Worm (Caenorhabditis elegans): ENCODE results near the gene fbxb-88.

The fbxb-88 gene

ce11 chrII:4858906-4859411, 31.3 kb upstream of the fbxb-88 start:
- TF ChIP-seq zfp-3 (GFP tag; conservative IDR thresholded peaks at IDR 0.05) (0 out of 2 replicates have a peak, but pooled peaks have one; percentile 29), daf-16 (GFP tag; optimal IDR thresholded peaks at IDR 0.05) (no peak), daf-16 (tag; optimal IDR thresholded peaks at IDR 0.05) (peak; percentile 1), mxl-2 (GFP tag; conservative IDR thresholded peaks at IDR 0.05) (no peak), pha-4 (GFP tag; IDR thresholded peaks at IDR 0.05) (no peak), pha-4 (tag; optimal IDR thresholded peaks at IDR 0.05) (no peak), dpl-1 (GFP tag; optimal IDR thresholded peaks at IDR 0.05) (peak; percentile 20), aha-1 (tag) (peak; percentile 95), ZK337.2 (GFP tag; IDR thresholded peaks at IDR 0.05) (no peak), duxl-1 (tag; optimal IDR thresholded peaks at IDR 0.05; ENCODE audit: poor library complexity) (peak; percentile 38), T20F7.1 (GFP tag; optimal IDR thresholded peaks at IDR 0.05) (no peak), skn-1 (tag; optimal IDR thresholded peaks at IDR 0.05) (no peak), ama-1 (optimal IDR thresholded peaks at IDR 0.05) (peak; percentile 71), ztf-11 (tag; optimal IDR thresholded peaks at IDR 0.05) (no peak), daf-19 (GFP tag; conservative IDR thresholded peaks at IDR 0.05) (no peak), spr-1 (tag; optimal IDR thresholded peaks at IDR 0.05) (no peak), ctbp-1 (GFP tag; IDR thresholded peaks at IDR 0.05) (no peak), Y105C5A.15 (GFP tag; IDR thresholded peaks at IDR 0.05) (no peak)

- TF ChIP-seq dmd-9 (GFP tag; IDR thresholded peaks at IDR 0.05) = no peak
- no peak for TF ChIP-seq sdz-12 (GFP tag; optimal IDR thresholded peaks at IDR 0.05)
- TF ChIP-seq fos-1 (tag; optimal IDR thresholded peaks at IDR 0.05) = no peak
- peak; percentile 30; the same call in 1 of the 2 replicates for TF ChIP-seq pha-4 (GFP tag; IDR thresholded peaks at IDR 0.05)
- no peak for TF ChIP-seq pha-4 (tag; optimal IDR thresholded peaks at IDR 0.05)
- no peak for TF ChIP-seq dmd-8 (GFP tag; IDR thresholded peaks at IDR 0.05)
- TF ChIP-seq ces-1 (GFP tag; optimal IDR thresholded peaks at IDR 0.05) = no peak
- TF ChIP-seq aly-2 (tag; optimal IDR thresholded peaks at IDR 0.05) = no peak
- TF ChIP-seq php-3 (GFP tag; IDR thresholded peaks at IDR 0.05) = 0 out of 2 replicates have a peak, but pooled peaks have one; percentile 6
- TF ChIP-seq lim-7 (GFP tag; IDR thresholded peaks at IDR 0.05) = no peak
- peak; percentile 67 for TF ChIP-seq set-16 (GFP tag; IDR thresholded peaks at IDR 0.05)
- TF ChIP-seq ama-1 (optimal IDR thresholded peaks at IDR 0.05) = peak; percentile 25
- peak; percentile 35; the same call in 1 of the 2 replicates for TF ChIP-seq lin-38 (GFP tag; IDR thresholded peaks at IDR 0.05)
- TF ChIP-seq aha-1 (tag) = no peak
- TF ChIP-seq Y48G9A.11 (GFP tag; IDR thresholded peaks at IDR 0.05) = 0 out of 2 replicates have a peak, but pooled peaks have one; percentile 33
- TF ChIP-seq skn-1 (tag; optimal IDR thresholded peaks at IDR 0.05) = no peak
- no peak for TF ChIP-seq ceh-44 (GFP tag; IDR thresholded peaks at IDR 0.05)
- TF ChIP-seq tag-97 (GFP tag; IDR thresholded peaks at IDR 0.05) = no peak
- TF ChIP-seq spr-1 (tag; optimal IDR thresholded peaks at IDR 0.05) = no peak
- TF ChIP-seq hmg-1.1 (GFP tag; IDR thresholded peaks at IDR 0.05) = no peak
- TF ChIP-seq nhr-25 (tag; optimal IDR thresholded peaks at IDR 0.05; ENCODE audit: borderline replicate concordance, insufficient read depth) = no peak
- TF ChIP-seq mes-2 (tag; optimal IDR thresholded peaks at IDR 0.05; ENCODE audit: poor library complexity, severe bottlenecking) = no peak
- TF ChIP-seq dmd-6 (GFP tag; IDR thresholded peaks at IDR 0.05) = no peak
- TF ChIP-seq F37D6.2 (tag; optimal IDR thresholded peaks at IDR 0.05) = no peak
- TF ChIP-seq T26A8.4 (GFP tag; IDR thresholded peaks at IDR 0.05) = peak; percentile 70
- no peak for TF ChIP-seq tra-1 (GFP tag; IDR thresholded peaks at IDR 0.05)
- TF ChIP-seq daf-16 (GFP tag; optimal IDR thresholded peaks at IDR 0.05) = no peak
- peak; percentile 1 for TF ChIP-seq daf-16 (tag; optimal IDR thresholded peaks at IDR 0.05)
- TF ChIP-seq attf-4 (tag; optimal IDR thresholded peaks at IDR 0.05) = no peak
- no peak for TF ChIP-seq nhr-76 (tag; optimal IDR thresholded peaks at IDR 0.05)
- TF ChIP-seq T20F7.1 (GFP tag; optimal IDR thresholded peaks at IDR 0.05) = no peak
- TF ChIP-seq ZK337.2 (GFP tag; IDR thresholded peaks at IDR 0.05) = no peak
- no peak for TF ChIP-seq zfp-2 (tag; optimal IDR thresholded peaks at IDR 0.05)
- TF ChIP-seq nhr-77 (tag; optimal IDR thresholded peaks at IDR 0.05) = no peak
- TF ChIP-seq vab-7 (GFP tag; IDR thresholded peaks at IDR 0.05) = no peak
- TF ChIP-seq D1046.2 (GFP tag; IDR thresholded peaks at IDR 0.05) = 0 out of 2 replicates have a peak, but pooled peaks have one; percentile 48
- TF ChIP-seq snpc-1.2 (GFP tag; IDR thresholded peaks at IDR 0.05) = no peak; the same call in 1 of the 2 replicates
- TF ChIP-seq daf-12 (tag; optimal IDR thresholded peaks at IDR 0.05) = no peak
- TF ChIP-seq egl-43 (GFP tag; IDR thresholded peaks at IDR 0.05) = peak; percentile 67; the same call in 1 of the 2 replicates
Observed at ce11 chrII:4857873-4858364, 30.2 kb upstream of the fbxb-88 start, which contains the start of gene F11G11.5. Gene F11G11.5, plus strand, starts transcription at chrII:4857923.
